Fruit fly (Drosophila melanogaster) whole organism, prepupa: ENCODE results near the gene oc.

ENCODE experiments used
- Blimp-1 ChIP-seq: fragments of 200-800 bp; sonication (Bioruptor generic); optimal IDR thresholded peaks from 3 replicates; lab custom pipeline; 2017; ENCODE audit warnings: missing biosample characterization, missing genetic modification characterization, mild to moderate bottlenecking, moderate library complexity, missing genetic modification reagents
- CG11762 ChIP-seq: fragments of 200-800 bp; sonication (Bioruptor generic); optimal IDR thresholded peaks from 3 replicates; lab custom pipeline; 2016; ENCODE audit warnings: missing biosample characterization, missing genetic modification characterization; ENCODE audit not compliant: insufficient read depth
- CG6163 ChIP-seq: fragments of 200-800 bp; sonication (Bioruptor generic); IDR thresholded peaks from 3 replicates; pipeline ENCODE4 v1.3.6; 2022; ENCODE audit warnings: missing biosample characterization, missing genetic modification characterization
- CG6276 ChIP-seq: fragments of 200-800 bp; sonication (Bioruptor generic); optimal IDR thresholded peaks from 2 replicates; lab custom pipeline; 2017; ENCODE audit warnings: missing biosample characterization, mild to moderate bottlenecking, missing genetic modification characterization
- CG8632 ChIP-seq: fragments of 200-800 bp; sonication (Bioruptor generic); optimal IDR thresholded peaks from 3 replicates; lab custom pipeline; 2016; ENCODE audit warnings: missing biosample characterization, missing genetic modification characterization
- Gug ChIP-seq: fragments of 200-800 bp; sonication (Bioruptor generic); IDR thresholded peaks from 2 replicates; pipeline ENCODE4 v1.3.6; 2022; ENCODE audit warnings: missing biosample characterization, missing genetic modification characterization
- Hr38 ChIP-seq: sonication (Bioruptor generic); optimal IDR thresholded peaks from 2 replicates; lab custom pipeline; 2016; ENCODE audit warnings: missing biosample characterization, missing genetic modification characterization
- Lpt ChIP-seq: fragments of 200-800 bp; sonication (Bioruptor generic); optimal IDR thresholded peaks from 3 replicates; lab custom pipeline; 2016; ENCODE audit warnings: missing biosample characterization, missing genetic modification characterization
- Smox ChIP-seq: fragments of 200-800 bp; sonication (Bioruptor generic); optimal IDR thresholded peaks from 3 replicates; lab custom pipeline; 2016; ENCODE audit warnings: missing biosample characterization, missing genetic modification characterization
- fd85E ChIP-seq: fragments of 200-800 bp; sonication (Bioruptor generic); optimal IDR thresholded peaks from 3 replicates; lab custom pipeline; 2016; ENCODE audit warnings: missing biosample characterization, missing genetic modification characterization
- net ChIP-seq: fragments of 200-800 bp; sonication (Bioruptor generic); optimal IDR thresholded peaks from 3 replicates; lab custom pipeline; 2016; ENCODE audit warnings: missing biosample characterization, missing genetic modification characterization
- spab ChIP-seq: fragments of 200-800 bp; sonication (Bioruptor generic); optimal IDR thresholded peaks from 2 replicates; lab custom pipeline; 2017; ENCODE audit warnings: missing biosample characterization, mild to moderate bottlenecking, missing genetic modification characterization, missing genetic modification reagents
- ss ChIP-seq, 2 experiments: fragments of 200-800 bp; sonication (Bioruptor generic); optimal IDR thresholded peaks; 2 replicates in 1 of 2; 3 replicates in 1 of 2; lab custom pipeline; 2017 to 2018; ENCODE audit warnings: mild to moderate bottlenecking in 2 of 2, missing biosample characterization in 2 of 2, missing genetic modification characterization in 2 of 2, moderate library complexity in 1 of 2
- topi ChIP-seq: fragments of 200-800 bp; sonication (Bioruptor generic); optimal IDR thresholded peaks from 3 replicates; lab custom pipeline; 2016; ENCODE audit warnings: missing biosample characterization, missing genetic modification characterization

dm6 chrX:8667709-8668108 lies 17.2 kb upstream of the oc start:
- TF ChIP-seq net: no peak
- TF ChIP-seq ss (GFP tag; optimal IDR thresholded peaks at IDR 0.05; lab: Kevin White, UChicago): no peak
- no peak for TF ChIP-seq spab (GFP tag; lab: Kevin White, UChicago)
- TF ChIP-seq topi (GFP tag; lab: Kevin White, UChicago): peak; percentile 64
- TF ChIP-seq Hr38: no peak
- TF ChIP-seq Gug (GFP tag; lab: Robert Waterston, UW): no peak
- 0 out of 3 replicates have a peak, but pooled peaks have one; percentile 22 for TF ChIP-seq CG6163 (GFP tag; lab: Robert Waterston, UW)
- TF ChIP-seq Smox (GFP tag; lab: Kevin White, UChicago): peak; percentile 56
- TF ChIP-seq fd85E (GFP tag; lab: Kevin White, UChicago): no peak
- TF ChIP-seq Lpt (GFP tag; lab: Kevin White, UChicago): no peak
- TF ChIP-seq CG6276 (GFP tag; lab: Kevin White, UChicago): no peak
- TF ChIP-seq Blimp-1: no peak
- TF ChIP-seq CG8632 (GFP tag; lab: Kevin White, UChicago): no peak
- TF ChIP-seq CG11762 (GFP tag; lab: Kevin White, UChicago): no peak
